Worm (Caenorhabditis elegans): ENCODE results near the gene pmk-3.
A peak's percentile ranks its signal among the peaks of the same experiment; 100 is the strongest.

Gene pmk-3

DNA sequence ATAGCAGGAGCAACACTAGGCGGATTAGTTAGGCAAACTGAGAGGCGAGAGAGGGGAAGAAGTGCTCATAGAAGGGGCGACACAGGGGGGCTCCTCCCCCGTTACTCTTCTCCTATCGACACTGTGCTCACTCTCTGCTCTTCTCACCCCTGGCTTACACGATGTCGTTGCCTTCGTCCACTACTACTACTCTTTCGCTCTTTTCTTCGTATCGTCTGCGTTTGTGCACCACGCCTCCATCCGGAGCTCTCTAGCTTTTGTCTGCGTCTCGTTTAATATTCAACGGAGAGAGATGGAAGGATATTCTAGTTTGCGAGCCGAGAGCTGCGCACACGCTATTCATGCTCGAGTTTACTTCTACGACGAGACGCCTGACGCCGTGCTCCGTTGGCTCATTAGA, 44.3 kb downstream of the pmk-3 start:
- TF ChIP-seq lin-14 (GFP tag; optimal IDR thresholded peaks at IDR 0.05), result peak; percentile 86
- no peak for TF ChIP-seq mef-2 (tag; optimal IDR thresholded peaks at IDR 0.05)
- peak; percentile 60 for TF ChIP-seq egl-13 (tag; optimal IDR thresholded peaks at IDR 0.05)
- no peak for TF ChIP-seq aly-2 (tag; optimal IDR thresholded peaks at IDR 0.05)
- TF ChIP-seq nhr-20 (tag; optimal IDR thresholded peaks at IDR 0.05), result peak; percentile 41
- peak; percentile 9 to 35 for TF ChIP-seq lsy-2 (tag; optimal IDR thresholded peaks at IDR 0.05)
- peak in 1 of 2 experiments; percentile 31 for TF ChIP-seq egl-27 (tag; optimal IDR thresholded peaks at IDR 0.05)
- peak; percentile 36 for TF ChIP-seq dsc-1 (tag; optimal IDR thresholded peaks at IDR 0.05)
- peak; percentile 64 for TF ChIP-seq nhr-71 (tag; optimal IDR thresholded peaks at IDR 0.05)
- TF ChIP-seq tbx-2 (tag; optimal IDR thresholded peaks at IDR 0.05), result peak; percentile 42
- TF ChIP-seq nhr-76 (tag; optimal IDR thresholded peaks at IDR 0.05), result no peak
- peak; percentile 33 for TF ChIP-seq ceh-63 (GFP tag; optimal IDR thresholded peaks at IDR 0.05)
- no peak for TF ChIP-seq vab-15 (tag; optimal IDR thresholded peaks at IDR 0.05)
- no peak for TF ChIP-seq lir-3 (tag; optimal IDR thresholded peaks at IDR 0.05; ENCODE audit: poor library complexity)
- peak; percentile 42 for TF ChIP-seq skn-1 (tag; optimal IDR thresholded peaks at IDR 0.05)
- TF ChIP-seq isw-1 (GFP tag; IDR thresholded peaks at IDR 0.05), result peak; percentile 45; the same call in 1 of the 2 replicates
- TF ChIP-seq mep-1 (tag; optimal IDR thresholded peaks at IDR 0.05), result peak; percentile 46
- TF ChIP-seq nhr-28 (tag; optimal IDR thresholded peaks at IDR 0.05), result no peak
- no peak for TF ChIP-seq fkh-4 (tag; optimal IDR thresholded peaks at IDR 0.05; ENCODE audit: borderline replicate concordance)
- TF ChIP-seq unc-86 (tag; optimal IDR thresholded peaks at IDR 0.05), result peak; percentile 59
- TF ChIP-seq fkh-8 (tag; optimal IDR thresholded peaks at IDR 0.05), result peak; percentile 92
- peak; percentile 22 to 40 for TF ChIP-seq efl-1 (optimal IDR thresholded peaks at IDR 0.05)
- no peak for TF ChIP-seq efl-1 (GFP tag; optimal IDR thresholded peaks at IDR 0.05 in 1 of 2)
- TF ChIP-seq ceh-8 (GFP tag; optimal IDR thresholded peaks at IDR 0.05), result peak; percentile 47
- no peak for TF ChIP-seq ztf-4 (tag; optimal IDR thresholded peaks at IDR 0.05)
- TF ChIP-seq sox-4 (tag; optimal IDR thresholded peaks at IDR 0.05), result peak; percentile 9
- TF ChIP-seq nhr-11 (tag; optimal IDR thresholded peaks at IDR 0.05), result no peak
- TF ChIP-seq ceh-82 (tag; optimal IDR thresholded peaks at IDR 0.05), result peak in 2 of 3 experiments; percentile 30 to 69
- no peak for TF ChIP-seq dpl-1 (GFP tag; optimal IDR thresholded peaks at IDR 0.05)
- TF ChIP-seq lin-35 (GFP tag; optimal IDR thresholded peaks at IDR 0.05), result peak in 1 of 2 experiments; percentile 31
- TF ChIP-seq ceh-88 (GFP tag; IDR thresholded peaks at IDR 0.05), result no peak
- TF ChIP-seq F16B12.6 (tag; optimal IDR thresholded peaks at IDR 0.05), result no peak
- TF ChIP-seq fkh-10 (GFP tag; optimal IDR thresholded peaks at IDR 0.05), result peak; percentile 87
- no peak for TF ChIP-seq Y116A8C.19 (tag; optimal IDR thresholded peaks at IDR 0.05; ENCODE audit: borderline replicate concordance)
- TF ChIP-seq efl-3 (GFP tag; optimal IDR thresholded peaks at IDR 0.05), result no peak
- TF ChIP-seq nhr-47 (tag; optimal IDR thresholded peaks at IDR 0.05), result peak; percentile 64
- TF ChIP-seq mab-9 (GFP tag; IDR thresholded peaks at IDR 0.05), result peak; percentile 47; the same call in 1 of the 2 replicates
- TF ChIP-seq hpl-2 (GFP tag; optimal IDR thresholded peaks at IDR 0.05), result no peak
- peak; percentile 20 for TF ChIP-seq xbp-1 (tag; optimal IDR thresholded peaks at IDR 0.05)
- peak; percentile 22 for TF ChIP-seq jun-1 (tag; optimal IDR thresholded peaks at IDR 0.05)
- peak; percentile 65 for TF ChIP-seq swsn-7 (tag; optimal IDR thresholded peaks at IDR 0.05)
- TF ChIP-seq snu-23 (GFP tag; optimal IDR thresholded peaks at IDR 0.05), result peak; percentile 41
- no peak for TF ChIP-seq nhr-237 (tag; optimal IDR thresholded peaks at IDR 0.05)

- TF ChIP-seq C34B4.2 (tag; optimal IDR thresholded peaks at IDR 0.05) (no peak), unc-130 (tag; optimal IDR thresholded peaks at IDR 0.05) (no peak), fos-1 (tag; optimal IDR thresholded peaks at IDR 0.05) (no peak), nhr-77 (tag; optimal IDR thresholded peaks at IDR 0.05) (no peak), nhr-85 (tag) (peak; percentile 15), grh-1 (GFP tag; IDR thresholded peaks at IDR 0.05) (no peak)
Measured at ce11 chrIV:8188421-8189112, 49.5 kb downstream of the pmk-3 start.

Data from whole organism, L1 larva.